Fruit fly (Drosophila melanogaster): ENCODE data around the gene CG14777.

CG14777 gene

dm6 chrX:1465707-1466504 is at the start of gene CG14777, which contains the start of gene O-fut2:
TSS of gene CG14777 (plus strand) at chrX:1466134.
TSS of gene O-fut2 (minus strand) at chrX:1465996.
- TF ChIP-seq CG13204 (GFP tag; optimal IDR thresholded peaks at IDR 0.05) = no peak
- peak; percentile 46 for TF ChIP-seq CG17806 (tag; optimal IDR thresholded peaks at IDR 0.05)
- TF ChIP-seq CG32121 (GFP tag; IDR thresholded peaks at IDR 0.05) = peak; percentile 70
- TF ChIP-seq Pif1A (GFP tag; optimal IDR thresholded peaks at IDR 0.05) = no peak
- peak; percentile 68; the same call in 2 of the 3 replicates for TF ChIP-seq fd96Ca (GFP tag; IDR thresholded peaks at IDR 0.05)
- TF ChIP-seq EcR (GFP tag; optimal IDR thresholded peaks at IDR 0.05) = no peak
- TF ChIP-seq CG14655 (GFP tag; optimal IDR thresholded peaks at IDR 0.05) = no peak
- TF ChIP-seq Pif1B (GFP tag; optimal IDR thresholded peaks at IDR 0.05) = peak; percentile 54
- TF ChIP-seq Ets98B (GFP tag; IDR thresholded peaks at IDR 0.05) = peak; percentile 63
- peak; percentile 22; the same call in 1 of the 2 replicates for TF ChIP-seq CG12605 (GFP tag; IDR thresholded peaks at IDR 0.05)
- no peak for TF ChIP-seq gl (tag; optimal IDR thresholded peaks at IDR 0.05)
- no peak for TF ChIP-seq CG10348 (GFP tag; IDR thresholded peaks at IDR 0.05)
- TF ChIP-seq D1 (tag; optimal IDR thresholded peaks at IDR 0.05) = no peak
- peak; percentile 33 for TF ChIP-seq CG34367 (tag; optimal IDR thresholded peaks at IDR 0.05)
- peak; percentile 26 for TF ChIP-seq CG8159 (tag; optimal IDR thresholded peaks at IDR 0.05)
- TF ChIP-seq CG8301 (tag; optimal IDR thresholded peaks at IDR 0.05) = peak; percentile 51
- TF ChIP-seq Snoo (tag; optimal IDR thresholded peaks at IDR 0.05) = no peak
- TF ChIP-seq CG15710 (tag; optimal IDR thresholded peaks at IDR 0.05) = peak; percentile 48
- TF ChIP-seq rn (GFP tag; IDR thresholded peaks at IDR 0.05) = 0 out of 2 replicates have a peak, but pooled peaks have one; percentile 28
- TF ChIP-seq CG4496 (GFP tag; IDR thresholded peaks at IDR 0.05) = peak; percentile 83
- peak; percentile 44 for TF ChIP-seq CG9948 (tag; optimal IDR thresholded peaks at IDR 0.05)

- TF ChIP-seq CG10348 (GFP tag; IDR thresholded peaks at IDR 0.05) (no peak), gl (tag; optimal IDR thresholded peaks at IDR 0.05) (no peak), Pif1A (GFP tag; optimal IDR thresholded peaks at IDR 0.05) (no peak)
Measured at dm6 chrX:1452130-1452529, 13.8 kb upstream of the CG14777 start, which contains the start of gene Gr2a. TSS of gene Gr2a (plus strand) at chrX:1452430.

dm6 chrX:1454837-1455236 is 11.1 kb upstream of the CG14777 start:
- TF ChIP-seq Snoo (tag; optimal IDR thresholded peaks at IDR 0.05) (no peak), rn (GFP tag; IDR thresholded peaks at IDR 0.05) (no peak), Pif1A (GFP tag; optimal IDR thresholded peaks at IDR 0.05) (no peak), fd96Ca (GFP tag; IDR thresholded peaks at IDR 0.05) (no peak), CG8301 (tag; optimal IDR thresholded peaks at IDR 0.05) (no peak), EcR (GFP tag; optimal IDR thresholded peaks at IDR 0.05) (no peak), CG10348 (GFP tag; IDR thresholded peaks at IDR 0.05) (no peak), CG4496 (GFP tag; IDR thresholded peaks at IDR 0.05) (no peak), CG13204 (GFP tag; optimal IDR thresholded peaks at IDR 0.05) (no peak), CG9948 (tag; optimal IDR thresholded peaks at IDR 0.05) (no peak), gl (tag; optimal IDR thresholded peaks at IDR 0.05) (no peak), D1 (tag; optimal IDR thresholded peaks at IDR 0.05) (no peak), Pif1B (GFP tag; optimal IDR thresholded peaks at IDR 0.05) (no peak)

- TF ChIP-seq fd96Ca (GFP tag; IDR thresholded peaks at IDR 0.05) (no peak), EcR (GFP tag; optimal IDR thresholded peaks at IDR 0.05) (no peak), D1 (tag; optimal IDR thresholded peaks at IDR 0.05) (no peak), CG17806 (tag; optimal IDR thresholded peaks at IDR 0.05) (no peak), Pif1A (GFP tag; optimal IDR thresholded peaks at IDR 0.05) (no peak), rn (GFP tag; IDR thresholded peaks at IDR 0.05) (no peak), CG13204 (GFP tag; optimal IDR thresholded peaks at IDR 0.05) (no peak), CG15710 (tag; optimal IDR thresholded peaks at IDR 0.05) (no peak), CG14655 (GFP tag; optimal IDR thresholded peaks at IDR 0.05) (no peak), gl (tag; optimal IDR thresholded peaks at IDR 0.05) (no peak), CG10348 (GFP tag; IDR thresholded peaks at IDR 0.05) (no peak)
Measured at dm6 chrX:1456954-1457353, 9.0 kb upstream of the CG14777 start, which contains the start of gene CG14785. TSS of gene CG14785 (minus strand) at chrX:1457054.

dm6 chrX:1460278-1460872 is 5.6 kb upstream of the CG14777 start, which contains the start of gene Lrpprc2:
TSS of gene Lrpprc2 (minus strand) at chrX:1460617.
- TF ChIP-seq CG34367 (tag; optimal IDR thresholded peaks at IDR 0.05) (no peak), CG14655 (GFP tag; optimal IDR thresholded peaks at IDR 0.05) (no peak), CG4496 (GFP tag; IDR thresholded peaks at IDR 0.05) (no peak), D1 (tag; optimal IDR thresholded peaks at IDR 0.05) (no peak), CG15710 (tag; optimal IDR thresholded peaks at IDR 0.05) (no peak), EcR (GFP tag; optimal IDR thresholded peaks at IDR 0.05) (no peak), fd96Ca (GFP tag; IDR thresholded peaks at IDR 0.05) (no peak)

- TF ChIP-seq gl (tag; optimal IDR thresholded peaks at IDR 0.05) = peak; percentile 31
- peak; percentile 52; the same call in 1 of the 3 replicates for TF ChIP-seq CG4496 (GFP tag; IDR thresholded peaks at IDR 0.05)
- TF ChIP-seq CG9948 (tag; optimal IDR thresholded peaks at IDR 0.05) = no peak
Measured at dm6 chrX:1461544-1461943, 4.4 kb upstream of the CG14777 start, which contains the start of gene CG14787. TSS of gene CG14787 (minus strand) at chrX:1461676.

Measured in whole organism, pupa.